Worm (Caenorhabditis elegans): Measurements from ENCODE around the gene F54E7.6.

Gene F54E7.6

DNA sequence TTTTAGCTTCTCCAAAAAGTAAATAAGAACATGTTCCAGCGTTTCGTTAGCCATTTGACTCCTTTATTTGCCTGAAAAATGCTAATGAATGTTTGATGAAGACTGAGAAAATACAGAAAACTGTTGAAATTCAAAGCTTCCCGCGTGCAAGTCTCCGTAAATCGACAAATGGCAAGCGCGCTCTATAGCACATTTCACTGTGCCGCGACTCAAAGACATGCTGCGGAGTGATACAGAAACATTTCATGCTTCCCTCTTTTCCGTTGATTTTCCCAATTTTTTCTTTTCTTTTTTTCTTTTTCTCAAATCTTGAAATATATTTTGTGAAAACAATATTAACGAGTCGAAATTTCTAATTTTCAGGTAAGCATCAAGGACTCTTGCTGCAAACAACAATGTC, 18.1 kb upstream of the F54E7.6 start, which contains the start of the genes ska-3 and rps-12 (continued):
- TF ChIP-seq F23B12.7 (tag; optimal IDR thresholded peaks at IDR 0.05; ENCODE audit: insufficient read depth) (peak; percentile 98), mcd-1 (GFP tag; IDR thresholded peaks at IDR 0.05) (peak; percentile 100), gei-17 (GFP tag; optimal IDR thresholded peaks at IDR 0.05) (peak; percentile 79), Y67H2A.10 (GFP tag; conservative IDR thresholded peaks at IDR 0.05) (peak; percentile 82), T26A5.8 (tag; optimal IDR thresholded peaks at IDR 0.05) (no peak), mes-4 (tag; optimal IDR thresholded peaks at IDR 0.05) (no peak), repo-1 (tag; optimal IDR thresholded peaks at IDR 0.05) (peak; percentile 90), F39B2.1 (GFP tag; IDR thresholded peaks at IDR 0.05) (0 out of 2 replicates have a peak, but pooled peaks have one; percentile 55), efl-1 (GFP tag; optimal IDR thresholded peaks at IDR 0.05) (peak; percentile 93), Y56A3A.18 (GFP tag; IDR thresholded peaks at IDR 0.05) (peak; percentile 51; the same call in 1 of the 2 replicates), mel-28 (tag; optimal IDR thresholded peaks at IDR 0.05; ENCODE audit: borderline replicate concordance) (no peak), F52B5.7 (tag; optimal IDR thresholded peaks at IDR 0.05) (peak; percentile 66), ceh-58 (GFP tag; IDR thresholded peaks at IDR 0.05) (no peak), snpc-1.3 (tag; optimal IDR thresholded peaks at IDR 0.05; ENCODE audit: insufficient read depth) (peak; percentile 88), B0035.1 (tag; optimal IDR thresholded peaks at IDR 0.05) (peak; percentile 43), rec-8 (tag; optimal IDR thresholded peaks at IDR 0.05) (no peak), dpff-1 (tag; optimal IDR thresholded peaks at IDR 0.05) (no peak), dox-1 (GFP tag; IDR thresholded peaks at IDR 0.05) (peak; percentile 97), F57C9.4 (tag; optimal IDR thresholded peaks at IDR 0.05) (no peak), fkh-3 (tag; optimal IDR thresholded peaks at IDR 0.05) (no peak), ceh-91 (GFP tag; IDR thresholded peaks at IDR 0.05) (peak; percentile 87), sea-2 (GFP tag; IDR thresholded peaks at IDR 0.05) (no peak), rcor-1 (GFP tag; IDR thresholded peaks at IDR 0.05) (peak; percentile 96), hsf-1 (GFP tag; IDR thresholded peaks at IDR 0.05) (peak; percentile 82), attf-6 (GFP tag; IDR thresholded peaks at IDR 0.05) (no peak), aptf-2 (GFP tag; conservative IDR thresholded peaks at IDR 0.05) (peak; percentile 74), lin-40 (tag; optimal IDR thresholded peaks at IDR 0.05) (peak; percentile 97), aptf-3 (GFP tag; IDR thresholded peaks at IDR 0.05) (no peak), F57A8.1 (GFP tag; optimal IDR thresholded peaks at IDR 0.05) (no peak), hlh-12 (tag; optimal IDR thresholded peaks at IDR 0.05) (no peak), let-526 (GFP tag; IDR thresholded peaks at IDR 0.05) (peak; percentile 96), B0019.2 (GFP tag; conservative IDR thresholded peaks at IDR 0.05) (peak; percentile 81), F49E8.2 (tag; optimal IDR thresholded peaks at IDR 0.05; ENCODE audit: insufficient read depth) (peak; percentile 93), ccch-3 (GFP tag; optimal IDR thresholded peaks at IDR 0.05) (no peak), chd-7 (tag; optimal IDR thresholded peaks at IDR 0.05) (peak; percentile 82), dpl-1 (GFP tag; optimal IDR thresholded peaks at IDR 0.05) (peak; percentile 92), ztf-28 (GFP tag; IDR thresholded peaks at IDR 0.05) (peak; percentile 52; the same call in 1 of the 2 replicates), bed-2 (GFP tag; IDR thresholded peaks at IDR 0.05) (no peak), egl-44 (GFP tag; IDR thresholded peaks at IDR 0.05) (no peak), Y79H2A.3 (GFP tag; conservative IDR thresholded peaks at IDR 0.05) (peak; percentile 69), xnd-1 (tag; optimal IDR thresholded peaks at IDR 0.05) (peak; percentile 73), F55B11.4 (tag; optimal IDR thresholded peaks at IDR 0.05; ENCODE audit: borderline replicate concordance, insufficient read depth) (no peak), lin-54 (GFP tag; optimal IDR thresholded peaks at IDR 0.05) (peak; percentile 98), Y95B8A.8 (GFP tag; IDR thresholded peaks at IDR 0.05) (peak; percentile 83), hlh-26 (GFP tag; conservative IDR thresholded peaks at IDR 0.05) (no peak), attf-3 (GFP tag; conservative IDR thresholded peaks at IDR 0.05) (peak; percentile 82), ztf-18 (tag; optimal IDR thresholded peaks at IDR 0.05) (peak; percentile 79), let-607 (tag; optimal IDR thresholded peaks at IDR 0.05) (peak; percentile 75 to 89)
